In genomic region chrIII:9570869-9571268, ce11 we compare ENCODE assay signal across 1 worm cellular context.
TF ChIP-seq lines count a peak whose summit lies in the region.

No protein-coding gene starts in this region.

TF ChIP-seq in whole organism, L2 larva, 48 proteins besides CTCF, POLR2A, EP300 and RAD21 (continued from another document):
- no peak for TF ChIP-seq nhr-129 (tag; optimal IDR thresholded peaks at IDR 0.05; lab: Kevin White, UChicago)
